Worm (Caenorhabditis elegans): ENCODE data around the gene rep-1.

The rep-1 gene

DNA sequence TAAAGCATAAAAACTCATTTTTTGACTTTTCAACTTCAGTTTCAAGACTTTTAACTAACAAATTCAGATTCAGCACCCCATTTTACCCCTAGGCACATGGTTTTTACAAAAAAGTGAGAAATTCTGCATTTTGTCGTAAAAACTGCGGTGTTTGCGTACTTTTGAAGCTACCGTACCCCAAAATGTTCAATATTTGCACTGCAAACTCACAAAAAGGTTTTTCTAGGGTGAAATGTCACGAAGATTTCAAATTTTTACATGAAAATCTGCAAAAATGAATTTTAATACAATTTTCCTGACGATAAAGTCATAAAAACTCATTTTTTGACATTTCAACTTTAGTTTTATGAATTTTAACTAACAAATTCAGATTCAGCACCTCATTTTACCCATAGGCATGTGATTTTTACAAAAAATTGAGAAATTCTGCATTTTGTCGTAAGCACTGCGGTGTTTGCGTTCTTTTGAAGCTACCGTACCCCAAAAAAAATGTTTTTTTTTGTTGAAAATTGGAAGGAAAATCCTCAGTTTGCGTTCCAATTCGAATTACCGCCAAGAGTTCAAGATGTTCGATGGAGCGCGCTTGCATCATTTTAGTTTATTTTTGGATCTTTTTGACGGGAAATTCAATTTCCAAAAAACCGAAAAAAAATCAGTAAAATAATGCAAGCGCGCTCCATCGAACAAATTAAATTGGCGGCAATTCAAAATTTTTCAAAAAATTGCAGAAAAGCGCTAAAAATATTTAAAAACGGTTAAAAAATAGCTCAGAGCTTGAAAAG, 46.3 kb downstream of the rep-1 start:
- TF ChIP-seq flt-1 (GFP tag; IDR thresholded peaks at IDR 0.05) (no peak), ztf-23 (GFP tag; IDR thresholded peaks at IDR 0.05) (no peak), tab-1 (GFP tag; IDR thresholded peaks at IDR 0.05) (no peak), T22C8.4 (GFP tag; IDR thresholded peaks at IDR 0.05) (no peak), cog-1 (tag; optimal IDR thresholded peaks at IDR 0.05) (no peak), ref-1 (GFP tag; conservative IDR thresholded peaks at IDR 0.05) (no peak), med-1 (GFP tag; optimal IDR thresholded peaks at IDR 0.05; ENCODE audit: insufficient read depth) (no peak), ztf-29 (GFP tag; IDR thresholded peaks at IDR 0.05) (no peak), klf-2 (GFP tag; conservative IDR thresholded peaks at IDR 0.05) (no peak)

DNA sequence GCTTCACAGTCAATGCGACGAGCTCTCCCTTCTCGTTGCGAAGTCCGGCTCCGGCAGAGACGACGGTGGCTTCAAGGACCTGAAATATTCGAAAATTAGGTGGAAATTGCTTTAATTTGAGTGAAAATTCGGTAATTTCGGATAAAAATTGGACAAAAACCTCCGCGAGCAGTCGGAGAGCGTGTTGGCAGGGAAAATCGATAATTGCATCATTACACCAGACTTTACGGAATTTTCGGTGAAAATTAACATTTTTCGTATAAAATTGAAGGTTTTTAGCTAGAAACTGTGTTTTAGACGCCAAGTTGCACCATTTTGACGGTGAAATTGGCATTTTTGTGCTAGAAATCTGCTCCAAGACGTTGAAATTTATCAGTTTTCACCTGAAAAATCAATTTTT, 48.2 kb downstream of the rep-1 start:
- no peak for TF ChIP-seq klf-2 (GFP tag; conservative IDR thresholded peaks at IDR 0.05)
- TF ChIP-seq tab-1 (GFP tag; IDR thresholded peaks at IDR 0.05) = no peak
- no peak for TF ChIP-seq cog-1 (tag; optimal IDR thresholded peaks at IDR 0.05)
- TF ChIP-seq ref-1 (GFP tag; conservative IDR thresholded peaks at IDR 0.05) = no peak
- TF ChIP-seq T22C8.4 (GFP tag; IDR thresholded peaks at IDR 0.05) = peak; percentile 52; the same call in 1 of the 2 replicates

ce11 chrIII:1618915-1619314, 48.8 kb downstream of the rep-1 start, which contains the start of gene Y22D7AL.10:
TSS of gene Y22D7AL.10 (minus strand) at chrIII:1618929.
- TF ChIP-seq tab-1 (GFP tag; IDR thresholded peaks at IDR 0.05) = peak; percentile 90
- TF ChIP-seq ztf-29 (GFP tag; IDR thresholded peaks at IDR 0.05) = peak; percentile 72
- peak; percentile 83 for TF ChIP-seq klf-2 (GFP tag; conservative IDR thresholded peaks at IDR 0.05)
- TF ChIP-seq T22C8.4 (GFP tag; IDR thresholded peaks at IDR 0.05) = peak; percentile 61
- TF ChIP-seq med-1 (GFP tag; optimal IDR thresholded peaks at IDR 0.05; ENCODE audit: insufficient read depth) = peak; percentile 90
- no peak for TF ChIP-seq ref-1 (GFP tag; conservative IDR thresholded peaks at IDR 0.05)
- peak; percentile 89 for TF ChIP-seq ztf-23 (GFP tag; IDR thresholded peaks at IDR 0.05)
- peak; percentile 90 for TF ChIP-seq cog-1 (tag; optimal IDR thresholded peaks at IDR 0.05)
- TF ChIP-seq flt-1 (GFP tag; IDR thresholded peaks at IDR 0.05) = peak; percentile 93

DNA sequence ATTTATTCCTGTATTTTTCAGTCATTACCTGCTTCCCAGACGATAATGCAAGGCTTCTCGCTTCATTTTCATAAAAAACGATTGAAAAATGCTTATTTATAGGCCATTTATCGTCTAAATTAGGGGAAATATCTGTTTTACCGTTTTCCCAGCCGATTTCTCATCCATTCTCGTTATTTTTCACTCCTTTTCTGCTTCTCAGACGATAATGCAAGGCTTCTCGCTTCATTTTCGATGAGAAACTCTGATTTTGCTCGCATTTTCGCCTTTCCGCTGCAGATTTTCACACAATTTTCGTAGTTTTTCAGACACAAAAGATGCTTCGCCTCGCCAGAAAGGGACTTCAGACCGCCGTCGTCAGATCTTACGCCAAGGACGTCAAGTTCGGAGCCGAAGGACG, 49.3 kb downstream of the rep-1 start, which contains the start of gene hsp-60:
Gene hsp-60, plus strand, starts transcription at position 301 of the 400 bp plus-strand sequence.
- TF ChIP-seq med-1 (GFP tag; optimal IDR thresholded peaks at IDR 0.05; ENCODE audit: insufficient read depth) (no peak), flt-1 (GFP tag; IDR thresholded peaks at IDR 0.05) (no peak), T22C8.4 (GFP tag; IDR thresholded peaks at IDR 0.05) (no peak), ztf-23 (GFP tag; IDR thresholded peaks at IDR 0.05) (no peak)

ce11 chrIII:1619890-1620289, 49.8 kb downstream of the rep-1 start:
- TF ChIP-seq ztf-29 (GFP tag; IDR thresholded peaks at IDR 0.05) (no peak), ref-1 (GFP tag; conservative IDR thresholded peaks at IDR 0.05) (no peak), T22C8.4 (GFP tag; IDR thresholded peaks at IDR 0.05) (no peak), cog-1 (tag; optimal IDR thresholded peaks at IDR 0.05) (no peak), ztf-23 (GFP tag; IDR thresholded peaks at IDR 0.05) (no peak), klf-2 (GFP tag; conservative IDR thresholded peaks at IDR 0.05) (no peak), tab-1 (GFP tag; IDR thresholded peaks at IDR 0.05) (no peak), flt-1 (GFP tag; IDR thresholded peaks at IDR 0.05) (no peak), med-1 (GFP tag; optimal IDR thresholded peaks at IDR 0.05; ENCODE audit: insufficient read depth) (no peak)

DNA sequence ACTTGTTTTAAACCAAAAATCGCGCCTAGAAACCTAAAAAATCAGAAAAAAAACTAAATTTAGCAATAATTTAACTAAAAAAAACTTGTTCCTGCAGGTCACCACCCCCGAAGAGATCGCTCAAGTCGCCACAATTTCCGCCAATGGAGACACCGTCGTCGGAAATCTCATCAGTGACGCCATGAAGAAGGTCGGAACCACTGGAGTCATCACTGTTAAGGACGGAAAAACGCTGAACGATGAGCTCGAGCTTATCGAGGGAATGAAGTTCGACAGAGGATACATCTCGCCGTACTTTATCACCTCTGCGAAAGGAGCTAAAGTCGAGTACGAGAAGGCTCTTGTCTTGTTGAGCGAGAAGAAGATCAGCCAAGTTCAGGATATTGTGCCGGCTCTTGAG, 51.2 kb downstream of the rep-1 start:
- TF ChIP-seq T22C8.4 (GFP tag; IDR thresholded peaks at IDR 0.05) = no peak
- no peak for TF ChIP-seq ref-1 (GFP tag; conservative IDR thresholded peaks at IDR 0.05)
- TF ChIP-seq tab-1 (GFP tag; IDR thresholded peaks at IDR 0.05) = no peak
- no peak for TF ChIP-seq klf-2 (GFP tag; conservative IDR thresholded peaks at IDR 0.05)
- no peak for TF ChIP-seq ztf-23 (GFP tag; IDR thresholded peaks at IDR 0.05)
- TF ChIP-seq ztf-29 (GFP tag; IDR thresholded peaks at IDR 0.05) = no peak
- TF ChIP-seq flt-1 (GFP tag; IDR thresholded peaks at IDR 0.05) = no peak
- TF ChIP-seq cog-1 (tag; optimal IDR thresholded peaks at IDR 0.05) = no peak
- TF ChIP-seq med-1 (GFP tag; optimal IDR thresholded peaks at IDR 0.05; ENCODE audit: insufficient read depth) = no peak

- TF ChIP-seq T22C8.4 (GFP tag; IDR thresholded peaks at IDR 0.05) (no peak), tab-1 (GFP tag; IDR thresholded peaks at IDR 0.05) (no peak), cog-1 (tag; optimal IDR thresholded peaks at IDR 0.05) (no peak), med-1 (GFP tag; optimal IDR thresholded peaks at IDR 0.05; ENCODE audit: insufficient read depth) (no peak), flt-1 (GFP tag; IDR thresholded peaks at IDR 0.05) (no peak), ref-1 (GFP tag; conservative IDR thresholded peaks at IDR 0.05) (no peak), ztf-23 (GFP tag; IDR thresholded peaks at IDR 0.05) (no peak), klf-2 (GFP tag; conservative IDR thresholded peaks at IDR 0.05) (no peak), ztf-29 (GFP tag; IDR thresholded peaks at IDR 0.05) (no peak)
Observed at ce11 chrIII:1622329-1622728, 52.2 kb downstream of the rep-1 start.

DNA sequence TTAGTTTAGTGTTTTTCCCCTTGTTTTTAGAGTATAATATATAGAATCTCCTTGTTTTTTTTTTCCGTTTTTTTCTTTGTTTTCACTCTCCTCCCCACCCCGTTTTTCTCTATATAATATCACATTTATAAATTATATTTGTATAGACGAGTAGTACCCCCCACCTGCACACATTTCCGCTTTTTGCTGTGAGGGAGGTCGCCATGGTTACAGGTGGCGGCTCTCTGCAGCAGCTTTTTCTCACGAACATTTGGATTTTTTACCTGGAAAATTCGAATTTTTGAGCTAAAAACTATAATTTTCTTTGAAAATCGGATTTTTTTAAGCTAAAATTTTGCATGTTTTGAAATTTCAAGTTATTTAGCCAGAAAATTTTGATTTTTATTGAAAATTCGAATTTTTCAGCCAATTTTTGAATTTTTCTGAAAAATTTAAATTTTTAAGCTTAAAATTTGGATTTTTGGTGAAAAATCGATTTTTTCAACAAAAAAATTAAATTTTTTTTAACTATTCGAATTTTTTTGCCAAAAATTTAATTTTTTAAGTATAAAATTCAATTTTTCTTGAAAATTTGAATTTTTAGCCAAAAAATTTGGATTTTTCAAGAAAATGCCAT, 55.7 kb downstream of the rep-1 start:
- TF ChIP-seq cog-1 (tag; optimal IDR thresholded peaks at IDR 0.05) (no peak), tab-1 (GFP tag; IDR thresholded peaks at IDR 0.05) (no peak), ztf-23 (GFP tag; IDR thresholded peaks at IDR 0.05) (no peak), T22C8.4 (GFP tag; IDR thresholded peaks at IDR 0.05) (no peak), klf-2 (GFP tag; conservative IDR thresholded peaks at IDR 0.05) (no peak), med-1 (GFP tag; optimal IDR thresholded peaks at IDR 0.05; ENCODE audit: insufficient read depth) (no peak), flt-1 (GFP tag; IDR thresholded peaks at IDR 0.05) (no peak), ref-1 (GFP tag; conservative IDR thresholded peaks at IDR 0.05) (no peak), ztf-29 (GFP tag; IDR thresholded peaks at IDR 0.05) (no peak)
